Fruit fly (Drosophila melanogaster): ENCODE results near the gene RnpS1.

The RnpS1 gene

DNA sequence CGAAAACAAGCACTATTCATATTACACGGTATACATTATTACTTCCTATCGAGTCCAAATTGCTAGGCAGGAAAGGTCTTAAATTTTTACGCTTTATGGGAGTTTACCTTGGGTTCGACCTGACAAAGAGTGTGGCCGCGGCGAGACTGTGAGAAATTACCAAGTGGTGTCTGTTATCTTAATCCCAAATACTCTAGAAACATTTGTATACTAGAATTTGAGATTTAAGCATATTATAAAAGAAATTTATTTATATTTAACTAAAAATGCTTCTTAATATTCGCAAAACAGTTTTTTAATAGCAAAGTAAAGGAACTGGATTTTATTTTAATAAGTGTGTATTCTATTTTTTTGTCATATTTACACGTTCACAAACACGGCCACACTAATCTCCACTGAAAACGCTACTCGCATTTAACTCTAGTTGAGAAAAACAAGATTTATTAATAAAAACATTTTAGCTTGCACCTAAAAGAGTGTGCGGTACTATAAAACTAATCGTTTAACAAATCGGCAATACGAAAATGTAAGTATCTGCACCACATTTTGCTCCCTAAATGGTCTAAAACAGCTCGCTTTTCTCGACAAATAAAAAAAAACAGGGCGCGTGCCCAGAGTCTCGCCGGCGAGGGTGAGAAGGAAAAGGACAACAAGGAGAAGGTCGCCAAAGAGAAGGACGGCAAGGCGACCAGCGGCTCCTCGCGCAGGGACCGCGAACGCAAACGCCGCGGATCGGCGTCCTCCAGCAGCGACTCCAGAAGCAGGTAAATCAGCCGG lies at the start of gene RnpS1, which contains the start of gene mura:
RnpS1 (plus strand) TSS at position 376 of the 777 bp plus-strand sequence.
mura (minus strand) TSS at position 148 of the 777 bp plus-strand sequence.
- TF ChIP-seq cic (GFP tag; optimal IDR thresholded peaks at IDR 0.05) (peak; percentile 53), Crg-1 (GFP tag; optimal IDR thresholded peaks at IDR 0.05) (no peak), pad (GFP tag; optimal IDR thresholded peaks at IDR 0.05) (no peak), CG33017 (tag; optimal IDR thresholded peaks at IDR 0.05) (no peak), CG1620 (GFP tag; optimal IDR thresholded peaks at IDR 0.05) (no peak), cnc (optimal IDR thresholded peaks at IDR 0.05) (no peak), Clk (GFP tag; optimal IDR thresholded peaks at IDR 0.05) (no peak), Mnt (GFP tag; optimal IDR thresholded peaks at IDR 0.05) (peak; percentile 8), bab1 (GFP tag; optimal IDR thresholded peaks at IDR 0.05) (peak; percentile 20), CG14711 (tag; optimal IDR thresholded peaks at IDR 0.05) (no peak), CG7101 (tag; optimal IDR thresholded peaks at IDR 0.05) (no peak), ovo (GFP tag; optimal IDR thresholded peaks at IDR 0.05) (no peak)

DNA sequence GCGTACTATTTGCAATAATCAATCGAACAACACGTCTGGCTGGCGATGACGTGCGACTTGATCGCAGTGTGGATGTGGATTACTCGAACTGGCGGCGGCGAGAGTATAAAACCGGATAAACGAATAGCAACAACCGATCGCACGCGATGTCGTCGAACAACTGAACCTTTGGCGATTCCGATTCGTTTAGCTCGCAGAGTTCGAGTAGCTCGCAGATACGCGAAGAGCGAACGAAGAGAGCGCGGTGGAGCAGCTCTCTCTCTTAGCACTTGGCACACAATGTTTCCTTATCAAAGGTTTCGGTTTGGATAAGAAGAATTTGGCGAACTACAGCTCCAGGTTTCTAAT lies 49.4 kb upstream of the RnpS1 start, which contains the start of gene RhoL:
RhoL (minus strand) TSS at position 166 of the 348 bp plus-strand sequence.
- TF ChIP-seq Mnt (GFP tag; optimal IDR thresholded peaks at IDR 0.05) (peak; percentile 81), CG7101 (tag; optimal IDR thresholded peaks at IDR 0.05) (no peak), CG12768 (GFP tag; optimal IDR thresholded peaks at IDR 0.05) (peak; percentile 79), CG11617 (GFP tag; optimal IDR thresholded peaks at IDR 0.05) (peak; percentile 8), kay (GFP tag; ENCODE audit: borderline replicate concordance) (no peak), CG33017 (tag; optimal IDR thresholded peaks at IDR 0.05) (peak; percentile 54), CG14711 (tag; optimal IDR thresholded peaks at IDR 0.05) (peak; percentile 7), bab1 (GFP tag; optimal IDR thresholded peaks at IDR 0.05) (peak; percentile 67), cic (GFP tag; optimal IDR thresholded peaks at IDR 0.05) (peak; percentile 82), Hr96 (GFP tag; optimal IDR thresholded peaks at IDR 0.05) (no peak), tj (GFP tag; optimal IDR thresholded peaks at IDR 0.05) (peak; percentile 47), toe (GFP tag; optimal IDR thresholded peaks at IDR 0.05) (no peak)

DNA sequence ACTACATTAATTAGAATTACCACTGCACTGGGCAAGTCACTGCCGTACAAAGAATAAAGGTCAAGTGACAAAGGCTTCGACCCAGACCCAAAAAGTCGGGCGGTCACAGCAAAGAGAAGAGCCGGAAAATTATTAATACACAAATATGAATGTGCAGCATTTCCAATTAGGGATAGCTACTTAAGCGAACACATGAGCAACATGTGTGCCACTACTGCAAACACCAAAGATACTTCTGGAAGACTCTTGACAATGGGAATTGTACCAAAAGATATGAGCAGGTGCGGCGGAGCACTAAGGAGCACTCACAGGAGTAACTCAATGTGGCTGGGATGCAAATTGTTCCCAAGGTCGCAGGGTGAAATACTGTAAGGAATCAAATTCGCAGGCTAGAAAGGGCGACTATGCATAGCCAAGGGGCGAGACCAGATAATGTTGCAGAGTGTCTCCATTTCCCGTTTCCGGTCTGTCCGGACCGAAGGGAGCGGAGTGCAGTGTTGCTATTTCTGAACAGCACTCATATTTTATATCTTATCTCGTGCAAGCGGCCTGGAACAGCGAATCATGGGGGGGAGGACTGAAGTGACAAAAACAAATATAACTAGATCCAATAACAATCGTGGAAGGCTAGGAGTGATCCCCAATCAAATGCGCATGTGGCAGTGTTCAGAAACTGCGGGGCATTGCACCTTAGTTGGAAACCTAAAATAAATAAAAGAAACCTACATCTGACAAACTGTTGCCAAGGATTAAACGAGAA lies 48.3 kb upstream of the RnpS1 start:
- TF ChIP-seq CG7101 (tag; optimal IDR thresholded peaks at IDR 0.05), result peak; percentile 39
- TF ChIP-seq CG1620 (GFP tag; optimal IDR thresholded peaks at IDR 0.05), result no peak
- TF ChIP-seq ovo (GFP tag; optimal IDR thresholded peaks at IDR 0.05), result no peak
- TF ChIP-seq cic (GFP tag; optimal IDR thresholded peaks at IDR 0.05), result peak; percentile 69
- no peak for TF ChIP-seq CG14711 (tag; optimal IDR thresholded peaks at IDR 0.05)
- no peak for TF ChIP-seq Clk (GFP tag; optimal IDR thresholded peaks at IDR 0.05)
- TF ChIP-seq kay (GFP tag; ENCODE audit: borderline replicate concordance), result no peak
- no peak for TF ChIP-seq pad (GFP tag; optimal IDR thresholded peaks at IDR 0.05)
- TF ChIP-seq bab1 (GFP tag; optimal IDR thresholded peaks at IDR 0.05), result no peak
- TF ChIP-seq Crg-1 (GFP tag; optimal IDR thresholded peaks at IDR 0.05), result no peak
- no peak for TF ChIP-seq Hr96 (GFP tag; optimal IDR thresholded peaks at IDR 0.05)
- no peak for TF ChIP-seq toe (GFP tag; optimal IDR thresholded peaks at IDR 0.05)
- peak; percentile 47 for TF ChIP-seq CG11617 (GFP tag; optimal IDR thresholded peaks at IDR 0.05)
- TF ChIP-seq CG5204 (GFP tag; optimal IDR thresholded peaks at IDR 0.05), result no peak
- peak; percentile 49 for TF ChIP-seq tj (GFP tag; optimal IDR thresholded peaks at IDR 0.05)
- TF ChIP-seq CG12768 (GFP tag; optimal IDR thresholded peaks at IDR 0.05), result peak; percentile 60
- peak; percentile 42 for TF ChIP-seq Mnt (GFP tag; optimal IDR thresholded peaks at IDR 0.05)
- TF ChIP-seq CG33017 (tag; optimal IDR thresholded peaks at IDR 0.05), result peak; percentile 17
- no peak for TF ChIP-seq cnc (optimal IDR thresholded peaks at IDR 0.05)
- peak; percentile 52 for TF ChIP-seq CG7045 (GFP tag; optimal IDR thresholded peaks at IDR 0.05)

DNA sequence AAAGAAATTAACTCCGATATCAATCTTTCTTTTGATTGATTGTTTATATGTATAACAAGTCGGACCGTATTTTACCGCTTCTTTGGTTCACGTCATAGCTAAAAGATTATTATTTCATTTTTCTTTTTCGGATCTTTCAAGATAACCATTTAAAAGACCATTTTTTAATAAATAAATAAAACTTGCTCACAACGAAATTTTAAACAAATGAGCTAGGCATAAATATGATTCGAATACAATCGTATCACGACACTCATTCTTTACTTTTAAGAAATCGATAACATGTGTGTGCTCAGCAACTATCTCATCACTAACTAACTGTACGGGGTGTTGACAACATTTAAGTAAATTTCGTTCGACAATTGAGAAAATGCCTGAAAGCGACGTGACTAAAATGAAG lies 47.5 kb upstream of the RnpS1 start, which contains the start of gene CG8149:
CG8149 (plus strand) TSS at position 302 of the 400 bp plus-strand sequence.
- TF ChIP-seq CG1620 (GFP tag; optimal IDR thresholded peaks at IDR 0.05) (no peak), CG7101 (tag; optimal IDR thresholded peaks at IDR 0.05) (no peak), Mnt (GFP tag; optimal IDR thresholded peaks at IDR 0.05) (peak; percentile 38), CG14711 (tag; optimal IDR thresholded peaks at IDR 0.05) (peak; percentile 50), bab1 (GFP tag; optimal IDR thresholded peaks at IDR 0.05) (peak; percentile 66), CG5204 (GFP tag; optimal IDR thresholded peaks at IDR 0.05) (no peak), kay (GFP tag; ENCODE audit: borderline replicate concordance) (peak; percentile 93), CG11617 (GFP tag; optimal IDR thresholded peaks at IDR 0.05) (no peak)

DNA sequence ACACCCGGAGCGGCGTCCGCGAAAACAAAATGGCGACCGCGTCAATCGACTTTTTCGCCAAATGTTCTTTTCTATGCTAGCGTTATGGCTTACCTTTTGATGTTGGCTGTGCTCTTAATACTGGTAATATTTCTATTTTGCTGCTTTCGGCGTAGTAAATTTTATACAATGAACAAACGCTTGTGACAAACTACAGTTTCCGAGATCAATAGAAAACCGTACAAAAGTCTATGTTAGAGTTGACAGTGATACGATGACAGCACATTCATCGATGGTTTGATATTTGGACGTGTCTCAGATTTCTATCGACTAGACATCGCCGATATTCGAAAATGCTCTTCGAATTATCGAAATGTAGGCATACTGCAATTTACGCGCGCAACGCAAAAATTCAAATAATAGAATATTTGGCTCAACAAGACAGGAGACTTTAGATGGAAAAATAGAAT lies 41.7 kb upstream of the RnpS1 start, which contains the start of gene rump:
rump (minus strand) TSS at position 255 of the 449 bp plus-strand sequence.
- TF ChIP-seq cic (GFP tag; optimal IDR thresholded peaks at IDR 0.05), result peak; percentile 38
- peak; percentile 33 for TF ChIP-seq CG14711 (tag; optimal IDR thresholded peaks at IDR 0.05)
- TF ChIP-seq Mnt (GFP tag; optimal IDR thresholded peaks at IDR 0.05), result peak; percentile 50
- no peak for TF ChIP-seq CG1620 (GFP tag; optimal IDR thresholded peaks at IDR 0.05)
- TF ChIP-seq CG7045 (GFP tag; optimal IDR thresholded peaks at IDR 0.05), result no peak
- no peak for TF ChIP-seq Clk (GFP tag; optimal IDR thresholded peaks at IDR 0.05)
- no peak for TF ChIP-seq toe (GFP tag; optimal IDR thresholded peaks at IDR 0.05)
- no peak for TF ChIP-seq CG12768 (GFP tag; optimal IDR thresholded peaks at IDR 0.05)
- peak; percentile 58 for TF ChIP-seq tj (GFP tag; optimal IDR thresholded peaks at IDR 0.05)
- TF ChIP-seq CG11617 (GFP tag; optimal IDR thresholded peaks at IDR 0.05), result peak; percentile 39
- TF ChIP-seq CG7101 (tag; optimal IDR thresholded peaks at IDR 0.05), result peak; percentile 35
- peak; percentile 0 for TF ChIP-seq pad (GFP tag; optimal IDR thresholded peaks at IDR 0.05)
- TF ChIP-seq Hr96 (GFP tag; optimal IDR thresholded peaks at IDR 0.05), result no peak
- TF ChIP-seq bab1 (GFP tag; optimal IDR thresholded peaks at IDR 0.05), result peak; percentile 76
